Worm (Caenorhabditis elegans): ENCODE measurements around the gene clec-175.

ce11 chrIV:4397111-4397510, 25.0 kb upstream of the clec-175 start:
- TF ChIP-seq tab-1 (GFP tag; IDR thresholded peaks at IDR 0.05) = no peak
- no peak for TF ChIP-seq ref-1 (GFP tag; conservative IDR thresholded peaks at IDR 0.05)
- no peak for TF ChIP-seq ztf-23 (GFP tag; IDR thresholded peaks at IDR 0.05)
- TF ChIP-seq flt-1 (GFP tag; IDR thresholded peaks at IDR 0.05) = no peak
